Fruit fly (Drosophila melanogaster) whole organism, wandering third instar larva: Measurements from ENCODE around the gene Rsod.
A peak's percentile ranks its signal among the peaks of the same experiment; 100 is the strongest.

Experiments used
- Abd-B ChIP-seq: fragments of >200 bp; optimal IDR thresholded peaks from 2 replicates; lab custom pipeline; 2017; ENCODE audit warnings: missing biosample characterization, missing genetic modification characterization
- CG32264 ChIP-seq: fragments of 200-800 bp; sonication (Bioruptor generic); optimal IDR thresholded peaks from 2 replicates; lab custom pipeline; 2016; ENCODE audit warnings: missing biosample characterization, missing genetic modification characterization
- CG9705 ChIP-seq: fragments of 200-800 bp; sonication (Bioruptor generic); optimal IDR thresholded peaks from 2 replicates; lab custom pipeline; 2018; ENCODE audit warnings: missing biosample characterization, mild to moderate bottlenecking, missing genetic modification characterization
- CrebA ChIP-seq: fragments of 200-800 bp; sonication (Bioruptor generic); optimal IDR thresholded peaks from 2 replicates; lab custom pipeline; 2016; ENCODE audit warnings: missing biosample characterization, mild to moderate bottlenecking, missing genetic modification characterization, borderline replicate concordance
- Dif ChIP-seq: fragments of 200-275, 200-300 bp; sonication (Bioruptor generic); optimal IDR thresholded peaks from 2 replicates; lab custom pipeline; 2018; ENCODE audit warnings: missing biosample characterization, missing genetic modification characterization; ENCODE audit not compliant: partially characterized antibody
- GATAd ChIP-seq: sonication (Bioruptor generic); optimal IDR thresholded peaks from 2 replicates; lab custom pipeline; 2016; ENCODE audit warnings: missing biosample characterization, missing genetic modification characterization
- Hnf4 ChIP-seq: fragments of 200-800 bp; sonication (Bioruptor generic); optimal IDR thresholded peaks from 2 replicates; lab custom pipeline; 2016; ENCODE audit warnings: missing biosample characterization, mild to moderate bottlenecking, missing genetic modification characterization
- Jra ChIP-seq: sonication (Bioruptor generic); optimal IDR thresholded peaks from 2 replicates; lab custom pipeline; 2016; ENCODE audit warnings: missing biosample characterization, missing genetic modification characterization
- Mio ChIP-seq: sonication (Bioruptor generic); optimal IDR thresholded peaks from 2 replicates; lab custom pipeline; 2016; ENCODE audit warnings: missing biosample characterization, missing genetic modification characterization
- Myc ChIP-seq: fragments of >200 bp; optimal IDR thresholded peaks from 2 replicates; lab custom pipeline; 2017
- N ChIP-seq: fragments of >200 bp; optimal IDR thresholded peaks from 2 replicates; lab custom pipeline; 2018; ENCODE audit warnings: missing biosample characterization, missing external identifiers, missing genetic modification characterization
- OdsH ChIP-seq: fragments of 200-800 bp; sonication (Bioruptor generic); optimal IDR thresholded peaks from 2 replicates; lab custom pipeline; 2016; ENCODE audit warnings: missing biosample characterization, mild to moderate bottlenecking, missing genetic modification characterization
- Rel ChIP-seq, 2 experiments: fragments of 200-800 bp; sonication (Bioruptor generic) in 1 of 2; optimal IDR thresholded peaks; 2 replicates in 1 of 2; 3 replicates in 1 of 2; lab custom pipeline; 2016 to 2019; ENCODE audit warnings: mild to moderate bottlenecking in 2 of 2, missing biosample characterization in 2 of 2, missing genetic modification characterization in 2 of 2, moderate library complexity in 1 of 2
- br ChIP-seq: fragments of 200-800 bp; sonication (Bioruptor generic); optimal IDR thresholded peaks from 2 replicates; lab custom pipeline; 2016; ENCODE audit warnings: missing biosample characterization, missing genetic modification characterization
- dl ChIP-seq, 2 experiments: fragments of 175-275, 200-275 bp in 1 of 2; fragments of 200-275 bp in 1 of 2; sonication (Bioruptor generic); optimal IDR thresholded peaks; lab custom pipeline; 2018; ENCODE audit warnings: mild to moderate bottlenecking in 2 of 2, missing biosample characterization in 2 of 2, missing genetic modification characterization in 2 of 2, moderate library complexity in 2 of 2; ENCODE audit not compliant: partially characterized antibody in 2 of 2, insufficient read depth in 1 of 2
- dmrt93B ChIP-seq: fragments of 200-800 bp; sonication (Bioruptor generic); optimal IDR thresholded peaks from 2 replicates; lab custom pipeline; 2018; ENCODE audit warnings: missing biosample characterization, mild to moderate bottlenecking, missing genetic modification characterization
- dsf ChIP-seq: sonication (Bioruptor generic); optimal IDR thresholded peaks from 2 replicates; lab custom pipeline; 2016; ENCODE audit warnings: missing biosample characterization, missing genetic modification characterization, borderline replicate concordance
- foxo ChIP-seq, 2 experiments: fragments of 200-800 bp; sonication (Bioruptor generic); optimal IDR thresholded peaks; 2 replicates in 1 of 2; 3 replicates in 1 of 2; lab custom pipeline; 2016 to 2017; ENCODE audit warnings: missing biosample characterization in 2 of 2, missing genetic modification characterization in 2 of 2
- fru ChIP-seq: fragments of 200-800 bp; sonication (Bioruptor generic); optimal IDR thresholded peaks from 3 replicates; lab custom pipeline; 2016; ENCODE audit warnings: missing biosample characterization, mild to moderate bottlenecking, missing genetic modification characterization
- h ChIP-seq: fragments of 200-800 bp; sonication (Bioruptor generic); optimal IDR thresholded peaks from 3 replicates; lab custom pipeline; 2016; ENCODE audit warnings: missing biosample characterization, mild to moderate bottlenecking, missing genetic modification characterization
- lola ChIP-seq: fragments of >200 bp; optimal IDR thresholded peaks from 2 replicates; lab custom pipeline; 2017; ENCODE audit warnings: missing biosample characterization, missing genetic modification characterization
- pan ChIP-seq: fragments of >200 bp; optimal IDR thresholded peaks from 2 replicates; lab custom pipeline; 2017
- rgr ChIP-seq: fragments of 200-800 bp; sonication (Bioruptor generic); optimal IDR thresholded peaks from 3 replicates; lab custom pipeline; 2016; ENCODE audit warnings: missing biosample characterization, mild to moderate bottlenecking, missing genetic modification characterization
- sv ChIP-seq: fragments of 200-800 bp; sonication (Bioruptor generic); optimal IDR thresholded peaks from 3 replicates; lab custom pipeline; 2016; ENCODE audit warnings: missing biosample characterization, missing genetic modification characterization
- tai ChIP-seq: sonication (Bioruptor generic); optimal IDR thresholded peaks from 2 replicates; lab custom pipeline; 2016; ENCODE audit warnings: missing biosample characterization, missing genetic modification characterization
- usp ChIP-seq: fragments of >200 bp; optimal IDR thresholded peaks from 2 replicates; lab custom pipeline; 2017; ENCODE audit warnings: missing biosample characterization, missing genetic modification characterization
- woc ChIP-seq: sonication (Bioruptor generic); optimal IDR thresholded peaks from 2 replicates; lab custom pipeline; 2016; ENCODE audit warnings: missing biosample characterization, mild to moderate bottlenecking, missing genetic modification characterization

Rsod gene

DNA sequence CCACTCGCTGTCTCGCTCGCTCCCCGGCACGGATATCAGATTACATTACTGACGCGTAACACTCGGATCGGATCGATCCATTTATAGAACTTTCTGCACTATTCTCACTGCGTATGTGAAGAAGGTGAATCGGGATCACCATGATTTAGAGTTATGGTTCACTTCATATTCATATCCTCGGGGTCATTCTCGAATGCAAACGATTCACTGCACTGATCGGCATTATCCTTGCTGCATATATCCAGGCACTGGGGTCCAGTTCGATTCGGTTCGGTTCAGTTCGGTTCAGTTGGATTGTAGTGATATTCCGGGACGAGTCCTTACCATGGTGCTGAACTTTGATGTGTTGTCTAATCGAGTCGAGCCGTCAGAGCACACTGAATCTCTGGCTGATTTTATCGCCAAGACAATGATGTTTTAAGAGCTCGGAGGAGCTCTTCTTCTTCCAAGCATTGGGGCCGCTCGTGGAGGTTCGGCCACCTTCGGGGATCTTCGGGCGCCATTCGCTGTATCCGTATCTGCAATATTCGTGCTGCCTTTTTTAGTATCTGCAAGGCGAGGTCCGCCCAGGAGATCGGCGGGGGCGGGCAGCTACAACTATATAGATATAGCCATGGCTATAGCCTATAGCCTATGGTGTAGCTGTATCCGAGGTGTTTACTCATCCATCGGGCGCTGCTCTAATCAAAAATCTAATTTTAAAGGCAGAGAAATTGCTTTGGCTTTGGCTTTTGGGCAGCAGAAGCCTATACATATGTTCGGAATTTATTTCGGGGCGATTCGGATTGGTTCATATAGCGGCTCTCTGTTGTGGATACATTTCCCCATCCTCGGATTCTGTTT lies 3.4 kb upstream of the Rsod start, which contains the start of gene Mlc2:
TSS of gene Mlc2 (minus strand) at position 392 of the 843 bp plus-strand sequence.
- TF ChIP-seq tai (GFP tag; lab: Kevin White, UChicago) (no peak), Hnf4 (GFP tag; lab: Kevin White, UChicago) (no peak), pan (lab: Kevin White, UChicago) (no peak), br (GFP tag; lab: Kevin White, UChicago) (no peak)

DNA sequence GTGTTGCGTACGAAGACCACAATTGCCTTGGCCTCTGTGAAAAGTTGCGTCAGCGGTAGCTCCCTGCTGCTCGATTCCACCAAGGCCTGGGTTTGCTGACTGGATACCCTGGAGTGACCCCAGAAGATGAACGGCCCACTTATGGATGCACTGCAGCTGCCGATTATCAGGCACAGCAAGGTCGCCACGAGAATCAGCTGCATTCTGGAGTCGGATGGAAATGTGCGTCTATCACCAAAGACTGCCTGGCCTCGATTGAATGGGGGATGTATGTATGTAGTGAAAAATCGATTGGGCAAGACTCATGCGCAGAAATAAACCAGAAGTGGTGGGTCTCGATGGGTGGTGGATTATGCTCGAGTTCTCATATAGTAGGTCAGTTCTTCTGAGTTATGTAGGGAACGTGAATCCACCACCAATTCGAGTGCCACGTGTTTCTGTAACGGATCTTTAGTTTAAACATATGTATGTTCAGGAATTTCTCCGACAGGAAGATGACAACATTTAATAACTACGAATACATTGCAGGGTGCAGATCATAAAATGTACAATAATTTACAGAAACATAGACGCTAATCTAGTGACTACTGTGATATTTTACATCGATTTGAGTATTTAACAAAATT lies 4.7 kb downstream of the Rsod start, which contains the start of gene VhaAC45RP:
TSS of gene VhaAC45RP (minus strand) at position 261 of the 626 bp plus-strand sequence.
- no peak for TF ChIP-seq dsf
- TF ChIP-seq h (GFP tag; lab: Kevin White, UChicago), result no peak
- no peak for TF ChIP-seq N

DNA sequence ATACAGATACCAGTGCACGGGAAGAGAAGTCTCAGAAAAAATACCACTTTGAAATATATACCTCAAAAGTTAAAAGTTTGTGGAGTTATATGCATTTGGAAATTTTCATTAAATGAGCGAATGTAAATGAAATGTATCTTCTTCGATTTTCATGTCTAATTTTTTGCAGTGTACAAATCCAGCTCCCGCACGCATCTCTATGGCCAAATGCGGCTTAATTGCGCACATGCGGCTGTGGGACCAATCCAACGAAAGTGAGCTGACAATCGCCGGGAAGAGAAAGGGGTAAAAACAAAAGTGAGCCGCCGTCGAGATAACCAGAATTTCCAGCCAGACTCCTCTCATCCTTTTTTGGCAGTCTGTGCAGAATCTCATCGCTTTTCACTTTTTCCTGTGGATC lies 6.8 kb downstream of the Rsod start:
- TF ChIP-seq dmrt93B (GFP tag; lab: Kevin White, UChicago), result no peak
- TF ChIP-seq fru (GFP tag; lab: Kevin White, UChicago), result peak; percentile 15
- TF ChIP-seq Jra (GFP tag; lab: Kevin White, UChicago), result no peak
- peak; percentile 15 for TF ChIP-seq h (GFP tag; lab: Kevin White, UChicago)
- peak in 1 of 2 experiments; percentile 22 for TF ChIP-seq foxo (GFP tag; optimal IDR thresholded peaks at IDR 0.05; lab: Kevin White, UChicago)

DNA sequence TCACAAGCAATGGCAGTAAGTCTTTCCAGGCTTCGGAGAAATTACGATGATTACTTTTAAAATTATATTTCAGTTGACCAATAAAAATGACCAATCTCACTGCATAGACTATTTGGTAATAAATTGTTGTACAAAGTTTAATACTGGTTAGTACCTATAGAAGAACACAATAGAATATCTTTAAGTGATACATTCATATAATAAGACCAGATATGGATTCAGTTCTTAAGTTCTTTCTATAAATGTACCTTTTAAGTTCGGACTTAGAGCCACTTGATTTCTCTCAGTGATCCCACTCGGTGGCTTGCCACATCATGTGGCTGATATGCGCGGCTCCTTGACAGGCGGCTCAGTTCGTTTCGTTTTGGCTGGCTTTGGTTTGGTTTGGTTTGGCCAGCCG lies 7.8 kb downstream of the Rsod start:
- TF ChIP-seq Mio (GFP tag; lab: Kevin White, UChicago), result no peak

DNA sequence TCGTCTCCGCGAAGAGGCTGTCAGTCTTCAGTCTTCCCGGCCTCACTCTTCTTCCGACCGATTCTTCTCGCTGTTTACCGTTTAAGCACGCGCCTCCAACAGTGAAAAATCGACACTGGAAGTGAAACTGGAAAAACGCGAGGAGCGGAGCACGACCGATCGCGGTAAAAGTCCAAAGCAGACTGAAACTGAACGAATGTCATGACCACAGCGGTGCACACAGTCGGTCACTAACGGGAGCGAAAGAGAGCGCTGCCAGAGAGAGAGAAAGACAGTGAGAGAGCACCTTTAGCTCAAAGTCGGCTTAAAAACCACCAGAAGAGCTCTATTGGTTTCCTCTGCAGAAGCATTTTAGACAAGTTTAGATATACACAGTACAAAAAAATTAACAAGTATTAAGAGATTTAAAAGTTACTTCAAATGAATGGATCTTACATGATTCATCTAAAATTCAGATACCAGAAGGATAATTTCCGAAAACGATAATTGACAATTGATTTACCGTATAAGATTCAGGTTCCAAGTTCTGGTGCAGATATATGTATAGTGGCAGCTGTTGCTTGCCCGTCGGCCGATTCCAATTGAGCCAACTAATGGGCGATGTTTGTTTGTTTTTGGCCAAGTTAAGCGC lies 10.6 kb downstream of the Rsod start, which contains the start of gene CG11498:
TSS of gene CG11498 (minus strand) at position 162 of the 631 bp plus-strand sequence.
- peak; percentile 44 for TF ChIP-seq Dif (GFP tag; lab: Kevin White, UChicago)
- no peak for TF ChIP-seq N
- no peak for TF ChIP-seq Myc (lab: Kevin White, UChicago)
- TF ChIP-seq dsf, result no peak
- TF ChIP-seq Rel (GFP tag; optimal IDR thresholded peaks at IDR 0.05; lab: Kevin White, UChicago), result no peak
- no peak for TF ChIP-seq Rel (tag; optimal IDR thresholded peaks at IDR 0.05; lab: Kevin White, UChicago)
- TF ChIP-seq GATAd, result no peak
- no peak for TF ChIP-seq sv (GFP tag; lab: Kevin White, UChicago)
- no peak for TF ChIP-seq Abd-B (GFP tag; lab: Kevin White, UChicago)
- TF ChIP-seq usp (GFP tag; lab: Kevin White, UChicago), result no peak
- no peak for TF ChIP-seq OdsH (GFP tag; lab: Kevin White, UChicago)
- no peak for TF ChIP-seq h (GFP tag; lab: Kevin White, UChicago)
- no peak for TF ChIP-seq CG32264 (GFP tag; lab: Kevin White, UChicago)
- TF ChIP-seq CrebA, result no peak
- no peak for TF ChIP-seq Hnf4 (GFP tag; lab: Kevin White, UChicago)
- TF ChIP-seq CG9705 (GFP tag; lab: Kevin White, UChicago), result no peak
- no peak for TF ChIP-seq rgr (GFP tag; lab: Kevin White, UChicago)
- no peak for TF ChIP-seq woc (GFP tag; lab: Kevin White, UChicago)
- TF ChIP-seq fru (GFP tag; lab: Kevin White, UChicago), result peak; percentile 15
- TF ChIP-seq dl (GFP tag; optimal IDR thresholded peaks at IDR 0.05; lab: Kevin White, UChicago; ENCODE audit: insufficient read depth in 1 of 2, partially characterized antibody in 2 of 2), result peak; percentile 4 to 32
- no peak for TF ChIP-seq lola (GFP tag; lab: Kevin White, UChicago)
- TF ChIP-seq, all 38 proteins: peak for 3

DNA sequence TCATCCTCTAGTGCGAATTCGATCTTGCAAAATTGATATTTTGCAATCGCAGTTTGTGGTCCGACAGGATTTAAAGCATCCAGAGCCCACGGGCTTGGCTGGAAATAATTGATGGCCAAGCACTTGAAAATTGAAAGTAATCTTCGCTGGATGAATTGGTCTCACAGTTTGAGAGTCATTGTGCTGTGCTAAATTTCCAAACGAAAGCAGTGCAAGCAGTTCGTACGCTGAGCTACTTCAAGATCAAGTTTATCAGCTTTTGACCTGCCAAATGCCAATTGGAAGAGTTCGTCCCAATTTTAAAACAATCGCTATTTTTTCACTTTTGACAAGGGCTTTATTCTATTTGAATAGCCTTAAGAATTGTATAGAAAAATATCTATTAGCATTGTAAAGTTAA lies 17.1 kb downstream of the Rsod start:
- TF ChIP-seq Myc (lab: Kevin White, UChicago), result peak; percentile 34
- TF ChIP-seq Abd-B (GFP tag; lab: Kevin White, UChicago), result no peak
- TF ChIP-seq, all 38 proteins: peak for 1
